Fruit fly (Drosophila melanogaster): ENCODE results near the gene CG13010.
A peak's percentile ranks its signal among the peaks of the same experiment; 100 is the strongest.

Gene CG13010

DNA sequence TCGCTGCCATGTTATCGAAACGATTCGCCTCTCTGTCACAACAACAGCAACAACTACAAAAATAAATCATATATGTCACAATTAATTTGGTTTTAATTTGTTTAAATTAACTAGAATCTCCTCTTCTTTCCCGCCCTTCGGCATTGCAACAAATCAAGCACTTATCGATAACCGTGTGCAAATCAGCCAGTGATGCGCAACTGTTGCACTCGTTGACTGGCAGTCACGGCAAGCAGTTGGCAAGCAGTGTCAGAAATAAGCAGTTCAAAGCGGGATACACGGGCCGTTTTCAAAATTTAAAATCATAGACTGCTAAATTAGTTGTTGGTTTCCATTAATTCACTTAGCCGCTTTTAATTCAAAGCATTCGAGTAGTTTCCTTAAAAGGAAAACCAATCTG lies 5.0 kb upstream of the CG13010 start, which contains the start of gene Axs (continued):
- TF ChIP-seq sim (GFP tag; IDR thresholded peaks at IDR 0.05) (no peak), chinmo (GFP tag; IDR thresholded peaks at IDR 0.05; ENCODE audit: partially characterized antibody) (peak; percentile 99), emc (GFP tag; optimal IDR thresholded peaks at IDR 0.05) (no peak), CG1024 (GFP tag; IDR thresholded peaks at IDR 0.05) (no peak), CG8944 (GFP tag; optimal IDR thresholded peaks at IDR 0.05) (no peak), CG14860 (GFP tag; IDR thresholded peaks at IDR 0.05; ENCODE audit: partially characterized antibody) (peak; percentile 64), Sry-δ (GFP tag; optimal IDR thresholded peaks at IDR 0.05) (peak; percentile 79), tll (GFP tag; optimal IDR thresholded peaks at IDR 0.05) (peak in 1 of 2 experiments; percentile 37), Mad (GFP tag; optimal IDR thresholded peaks at IDR 0.05) (peak; percentile 27), ken (GFP tag; IDR thresholded peaks at IDR 0.05) (no peak), NC2β (GFP tag; optimal IDR thresholded peaks at IDR 0.05) (peak; percentile 34), Nf-YB (GFP tag; optimal IDR thresholded peaks at IDR 0.05) (no peak), lilli (GFP tag; optimal IDR thresholded peaks at IDR 0.05) (peak; percentile 56), CG12769 (tag; optimal IDR thresholded peaks at IDR 0.05) (peak; percentile 16), tgo (GFP tag; IDR thresholded peaks at IDR 0.05) (no peak), ssp (GFP tag; IDR thresholded peaks at IDR 0.05) (no peak), trh (GFP tag; optimal IDR thresholded peaks at IDR 0.05) (no peak), CG8924 (tag; optimal IDR thresholded peaks at IDR 0.05) (peak; percentile 35), CG3281 (GFP tag; optimal IDR thresholded peaks at IDR 0.05) (no peak), CG10979 (tag; optimal IDR thresholded peaks at IDR 0.05) (no peak), hb (GFP tag; IDR thresholded peaks at IDR 0.05; ENCODE audit: partially characterized antibody) (peak; percentile 69), Sox100B (GFP tag; optimal IDR thresholded peaks at IDR 0.05) (no peak), CG15601 (tag; optimal IDR thresholded peaks at IDR 0.05) (peak; percentile 32), row (GFP tag; IDR thresholded peaks at IDR 0.05) (peak; percentile 49; the same call in 1 of the 3 replicates), crp (GFP tag; optimal IDR thresholded peaks at IDR 0.05) (peak in 1 of 2 experiments; percentile 32), Eip74EF (GFP tag; optimal IDR thresholded peaks at IDR 0.05) (peak in 1 of 2 experiments; percentile 81), tna (GFP tag; IDR thresholded peaks at IDR 0.05; ENCODE audit: partially characterized antibody) (peak; percentile 74), nmo (GFP tag; optimal IDR thresholded peaks at IDR 0.05) (peak; percentile 63), zen2 (GFP tag; IDR thresholded peaks at IDR 0.05; ENCODE audit: partially characterized antibody) (peak; percentile 66; the same call in 2 of the 3 replicates), CG17186 (GFP tag; optimal IDR thresholded peaks at IDR 0.05) (peak; percentile 40), p53 (GFP tag; optimal IDR thresholded peaks at IDR 0.05) (peak; percentile 45), BEAF-32 (GFP tag; optimal IDR thresholded peaks at IDR 0.05) (peak; percentile 79), CG30020 (tag; optimal IDR thresholded peaks at IDR 0.05) (peak; percentile 4), HHEX (GFP tag; optimal IDR thresholded peaks at IDR 0.05) (no peak), maf-S (GFP tag; optimal IDR thresholded peaks at IDR 0.05) (no peak), stc (GFP tag; IDR thresholded peaks at IDR 0.05) (no peak), CG15514 (GFP tag; optimal IDR thresholded peaks at IDR 0.05) (peak; percentile 44), gro (GFP tag; optimal IDR thresholded peaks at IDR 0.05) (peak; percentile 51), CG4328 (GFP tag; optimal IDR thresholded peaks at IDR 0.05) (no peak), ci (GFP tag; IDR thresholded peaks at IDR 0.05) (peak; percentile 21; the same call in 1 of the 3 replicates), CG14050 (GFP tag; IDR thresholded peaks at IDR 0.05) (no peak), pzg (GFP tag; optimal IDR thresholded peaks at IDR 0.05) (peak; percentile 59), hbn (GFP tag; IDR thresholded peaks at IDR 0.05; ENCODE audit: partially characterized antibody) (peak; percentile 50), Pdp1 (GFP tag; optimal IDR thresholded peaks at IDR 0.05) (peak in 1 of 2 experiments; percentile 59), dm (GFP tag; optimal IDR thresholded peaks at IDR 0.05) (peak; percentile 40), Scr (GFP tag; IDR thresholded peaks at IDR 0.05; ENCODE audit: partially characterized antibody) (peak; percentile 68), Jarid2 (GFP tag; optimal IDR thresholded peaks at IDR 0.05) (no peak), CG13296 (GFP tag; optimal IDR thresholded peaks at IDR 0.05) (no peak), B-H2 (GFP tag; optimal IDR thresholded peaks at IDR 0.05) (no peak)

All from whole organism, embryonic.